Worm (Caenorhabditis elegans): ENCODE data around the gene nhr-157.

DNA sequence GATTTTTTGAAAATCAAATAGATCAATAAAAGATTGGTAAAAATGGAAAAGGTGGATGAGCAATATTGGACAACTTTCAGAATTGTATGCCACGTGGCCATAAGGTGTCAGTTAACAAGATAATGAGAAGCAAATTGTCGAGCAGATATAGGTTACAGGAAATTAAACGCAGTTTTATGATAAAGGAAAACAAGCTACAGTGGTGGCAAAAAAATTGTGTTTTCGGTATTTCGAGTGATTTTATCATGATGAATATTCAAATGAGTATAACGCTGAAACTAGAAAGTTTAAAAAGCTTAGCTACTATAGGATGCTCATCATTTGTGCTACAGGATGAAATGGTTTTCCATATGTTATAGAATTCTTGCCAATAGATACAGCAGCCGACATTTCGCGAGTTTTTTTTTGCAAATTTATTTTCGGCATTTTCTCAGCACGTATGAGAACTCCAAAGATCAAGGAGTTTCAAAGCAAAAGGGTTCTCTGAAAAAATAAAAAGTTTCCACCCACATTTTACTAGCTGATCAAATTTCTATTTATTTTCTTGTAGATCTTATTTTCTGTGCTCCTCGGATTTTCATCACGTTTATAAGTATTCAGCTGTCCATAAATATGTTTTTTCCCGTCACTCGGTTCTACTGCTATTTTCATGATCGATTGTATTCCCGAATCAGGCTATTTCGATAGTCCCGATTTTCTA is 33.8 kb upstream of the nhr-157 start, which contains the start of the genes str-229 and srh-190:
- TF ChIP-seq hmg-4 (GFP tag; optimal IDR thresholded peaks at IDR 0.05), result no peak
- TF ChIP-seq tra-4 (tag; optimal IDR thresholded peaks at IDR 0.05), result no peak
- no peak for TF ChIP-seq ama-1 (optimal IDR thresholded peaks at IDR 0.05)
- no peak for TF ChIP-seq B0310.2 (tag; optimal IDR thresholded peaks at IDR 0.05)
- no peak for TF ChIP-seq hnd-1 (tag; optimal IDR thresholded peaks at IDR 0.05)
- TF ChIP-seq ceh-13 (GFP tag; optimal IDR thresholded peaks at IDR 0.05), result no peak
- TF ChIP-seq tbx-37 (GFP tag; conservative IDR thresholded peaks at IDR 0.05), result no peak
- no peak for TF ChIP-seq scrt-1 (GFP tag; IDR thresholded peaks at IDR 0.05)
- no peak for TF ChIP-seq pes-1 (GFP tag; IDR thresholded peaks at IDR 0.05)

Data from whole organism, early embryonic.